Fruit fly (Drosophila melanogaster): Measurements from ENCODE around the gene CG14671.

Gene CG14671

DNA sequence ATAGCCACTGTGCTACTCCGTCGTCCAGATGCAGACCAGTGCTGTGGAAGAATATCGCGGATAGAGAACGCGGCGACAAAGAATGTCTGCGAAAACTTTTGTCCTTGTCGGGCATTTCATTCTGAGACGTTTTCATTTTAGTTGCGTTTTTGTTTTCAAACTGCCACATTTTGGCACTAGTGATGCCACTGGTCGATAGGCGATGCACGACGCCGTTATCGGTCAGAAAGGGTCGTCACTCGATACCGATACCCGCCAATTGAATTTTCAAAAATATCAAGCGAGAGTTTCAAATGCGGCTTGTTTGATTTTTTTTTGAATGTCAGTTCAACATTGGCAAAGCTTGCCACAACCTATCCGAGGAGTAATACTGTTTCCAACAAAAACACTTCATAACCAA, 14.2 kb downstream of the CG14671 start (continued):
- TF ChIP-seq Antp (GFP tag; optimal IDR thresholded peaks at IDR 0.05) (no peak), caup (GFP tag; optimal IDR thresholded peaks at IDR 0.05; ENCODE audit: severe bottlenecking) (no peak), E2f1 (GFP tag; IDR thresholded peaks at IDR 0.05) (no peak), vfl (GFP tag; optimal IDR thresholded peaks at IDR 0.05) (no peak), Scr (GFP tag; IDR thresholded peaks at IDR 0.05; ENCODE audit: partially characterized antibody) (peak; percentile 69), CG17568 (GFP tag; optimal IDR thresholded peaks at IDR 0.05) (no peak), CG7556 (GFP tag; optimal IDR thresholded peaks at IDR 0.05) (no peak), CG33213 (GFP tag; optimal IDR thresholded peaks at IDR 0.05) (no peak), Rfx (GFP tag; IDR thresholded peaks at IDR 0.05) (no peak), br (optimal IDR thresholded peaks at IDR 0.05) (no peak), B-H2 (GFP tag; optimal IDR thresholded peaks at IDR 0.05) (no peak), CG11695 (GFP tag; IDR thresholded peaks at IDR 0.05) (no peak), CG9797 (GFP tag; optimal IDR thresholded peaks at IDR 0.05) (peak; percentile 35), seq (GFP tag; IDR thresholded peaks at IDR 0.05) (no peak), CG8944 (GFP tag; optimal IDR thresholded peaks at IDR 0.05) (no peak), CG10366 (GFP tag; IDR thresholded peaks at IDR 0.05) (no peak), Hr3 (GFP tag; optimal IDR thresholded peaks at IDR 0.05) (no peak), CG13894 (tag; optimal IDR thresholded peaks at IDR 0.05) (no peak), Ptx1 (GFP tag; IDR thresholded peaks at IDR 0.05) (no peak), al (GFP tag; IDR thresholded peaks at IDR 0.05) (no peak), knrl (GFP tag; IDR thresholded peaks at IDR 0.05; ENCODE audit: partially characterized antibody) (peak; percentile 51; the same call in 1 of the 3 replicates), bigmax (GFP tag; optimal IDR thresholded peaks at IDR 0.05) (no peak), CG13296 (GFP tag; optimal IDR thresholded peaks at IDR 0.05) (no peak), amos (GFP tag; IDR thresholded peaks at IDR 0.05; ENCODE audit: partially characterized antibody) (peak; percentile 72), HLH54F (GFP tag; optimal IDR thresholded peaks at IDR 0.05) (no peak), cato (GFP tag; optimal IDR thresholded peaks at IDR 0.05; ENCODE audit: borderline replicate concordance) (no peak), kni (GFP tag; optimal IDR thresholded peaks at IDR 0.05) (no peak), CG7271 (tag; optimal IDR thresholded peaks at IDR 0.05) (no peak), CG14050 (GFP tag; IDR thresholded peaks at IDR 0.05) (no peak), Asciz (GFP tag; optimal IDR thresholded peaks at IDR 0.05) (no peak), Trl (optimal IDR thresholded peaks at IDR 0.05) (no peak), Trl (GFP tag; optimal IDR thresholded peaks at IDR 0.05) (no peak), Lpt (GFP tag; optimal IDR thresholded peaks at IDR 0.05) (no peak), Mes4 (GFP tag; optimal IDR thresholded peaks at IDR 0.05) (no peak), CG32767 (GFP tag; IDR thresholded peaks at IDR 0.05) (no peak), lmd (GFP tag; IDR thresholded peaks at IDR 0.05) (no peak), CG2116 (GFP tag; optimal IDR thresholded peaks at IDR 0.05) (peak; percentile 81), CG10565 (GFP tag; optimal IDR thresholded peaks at IDR 0.05) (no peak), CG16813 (GFP tag; IDR thresholded peaks at IDR 0.05; ENCODE audit: partially characterized antibody) (peak; percentile 72), ems (GFP tag; optimal IDR thresholded peaks at IDR 0.05) (no peak), Mad (GFP tag; optimal IDR thresholded peaks at IDR 0.05) (no peak), Atf-2 (GFP tag; optimal IDR thresholded peaks at IDR 0.05) (no peak), stc (GFP tag; IDR thresholded peaks at IDR 0.05) (no peak), Poxn (GFP tag; IDR thresholded peaks at IDR 0.05) (no peak), CG17186 (GFP tag; optimal IDR thresholded peaks at IDR 0.05) (peak; percentile 35), dati (GFP tag; IDR thresholded peaks at IDR 0.05) (no peak), Atf3 (GFP tag; optimal IDR thresholded peaks at IDR 0.05) (no peak), CG14860 (GFP tag; IDR thresholded peaks at IDR 0.05; ENCODE audit: partially characterized antibody) (peak; percentile 66; the same call in 2 of the 3 replicates), ewg (GFP tag; optimal IDR thresholded peaks at IDR 0.05) (no peak), ftz-f1 (GFP tag; optimal IDR thresholded peaks at IDR 0.05) (no peak), gsb-n (tag; optimal IDR thresholded peaks at IDR 0.05) (no peak), Ets65A (GFP tag) (no peak), dpn (GFP tag; optimal IDR thresholded peaks at IDR 0.05) (no peak)
